Worm (Caenorhabditis elegans) whole organism, L1 larva: ENCODE results near the gene lov-1.

ENCODE experiments used
- C04F5.9 ChIP-seq: sonication (generic microtip); optimal IDR thresholded peaks from 2 replicates; lab custom pipeline; 2016; ENCODE audit warnings: missing genetic modification characterization, missing compliant biosample characterization
- ama-1 ChIP-seq: fragments of 150-350 bp; optimal IDR thresholded peaks from 2 replicates; lab custom pipeline; 2014
- fkh-10 ChIP-seq: sonication (generic microtip); optimal IDR thresholded peaks from 2 replicates; lab custom pipeline; 2017; ENCODE audit warnings: missing biosample characterization, missing genetic modification reagents, missing genetic modification characterization
- mdl-1 ChIP-seq, 2 experiments: fragments of 150-350 bp; optimal IDR thresholded peaks; 2 replicates each; lab custom pipeline; 2014 to 2017; ENCODE audit warnings: missing biosample characterization in 2 of 2, missing genetic modification characterization in 2 of 2, inconsistent platforms in 1 of 2
- nhr-12 ChIP-seq: sonication (generic microtip); optimal IDR thresholded peaks from 2 replicates; lab custom pipeline; 2017; ENCODE audit warnings: missing biosample characterization, missing genetic modification characterization
- nhr-237 ChIP-seq: fragments of 150-350 bp; optimal IDR thresholded peaks from 2 replicates; lab custom pipeline; 2014; ENCODE audit warnings: missing biosample characterization, missing genetic modification characterization
- nhr-84 ChIP-seq: sonication (generic microtip); optimal IDR thresholded peaks from 2 replicates; lab custom pipeline; 2017; ENCODE audit warnings: missing biosample characterization, missing genetic modification characterization
- pag-3 ChIP-seq: sonication (generic microtip); optimal IDR thresholded peaks from 2 replicates; lab custom pipeline; 2017; ENCODE audit warnings: missing genetic modification characterization, mild to moderate bottlenecking, missing compliant biosample characterization, antibody characterized with exemption, borderline replicate concordance; ENCODE audit not compliant: insufficient read depth
- rnt-1 ChIP-seq: sonication (generic microtip); optimal IDR thresholded peaks from 2 replicates; lab custom pipeline; 2016; ENCODE audit warnings: mild to moderate bottlenecking, missing genetic modification characterization, moderate library complexity, missing compliant biosample characterization
- zag-1 ChIP-seq: fragments of 150-350 bp; optimal IDR thresholded peaks from 2 replicates; lab custom pipeline; 2014; ENCODE audit warnings: missing biosample characterization, missing genetic modification characterization

ce11 chrII:10103212-10103611 is 18.4 kb downstream of the lov-1 start:
- TF ChIP-seq fkh-10 (GFP tag; lab: Kevin White, UChicago) (no peak), ama-1 (no peak), mdl-1 (tag; optimal IDR thresholded peaks at IDR 0.05; lab: Kevin White, UChicago) (no peak), rnt-1 (tag; lab: Kevin White, UChicago) (no peak), nhr-12 (tag; lab: Kevin White, UChicago) (no peak), nhr-84 (no peak), pag-3 (no peak), C04F5.9 (no peak), zag-1 (tag; lab: Kevin White, UChicago) (no peak), nhr-237 (tag; lab: Kevin White, UChicago) (no peak)
